Worm (Caenorhabditis elegans): ENCODE data around the gene C12D8.20.

DNA sequence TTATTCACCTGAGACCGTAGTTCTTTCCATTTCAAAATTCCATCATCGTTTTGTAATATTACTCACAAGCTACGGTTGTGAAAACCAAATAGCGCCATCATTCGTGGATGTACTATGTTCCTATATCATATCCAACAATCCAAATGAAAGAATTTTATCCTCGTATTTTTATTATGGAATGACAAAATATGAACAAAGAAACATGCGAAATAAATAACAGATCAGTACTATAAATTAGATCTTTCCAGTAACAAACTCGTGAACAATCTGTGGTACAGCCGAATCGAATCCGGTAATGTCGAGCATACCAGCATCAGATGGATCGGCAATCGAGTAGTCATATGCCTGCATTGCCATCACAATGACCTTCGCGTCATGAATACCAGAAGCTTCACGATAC is 30.6 kb downstream of the C12D8.20 start:
- TF ChIP-seq ceh-24 (tag; optimal IDR thresholded peaks at IDR 0.05) (no peak), tbx-2 (tag; optimal IDR thresholded peaks at IDR 0.05) (no peak), sox-2 (GFP tag; IDR thresholded peaks at IDR 0.05) (no peak), pax-1 (tag; optimal IDR thresholded peaks at IDR 0.05) (no peak), fkh-10 (GFP tag; optimal IDR thresholded peaks at IDR 0.05) (no peak), ama-1 (optimal IDR thresholded peaks at IDR 0.05) (no peak), ceh-30 (tag; optimal IDR thresholded peaks at IDR 0.05) (no peak), nfya-1 (tag; optimal IDR thresholded peaks at IDR 0.05) (no peak), nhr-11 (tag; optimal IDR thresholded peaks at IDR 0.05) (no peak), ceh-2 (tag; optimal IDR thresholded peaks at IDR 0.05) (no peak), eyg-1 (tag; optimal IDR thresholded peaks at IDR 0.05) (no peak), unc-42 (tag; optimal IDR thresholded peaks at IDR 0.05) (no peak)

Data from whole organism, late embryonic.